Fruit fly (Drosophila melanogaster) whole organism, pupa: ENCODE measurements around the gene Vta1.

Source experiments
- CG10348 ChIP-seq: fragments of 200-800 bp; sonication (Bioruptor generic); IDR thresholded peaks from 2 replicates; pipeline ENCODE4 v1.3.6; 2022; ENCODE audit warnings: missing biosample characterization, missing genetic modification characterization
- CG12605 ChIP-seq: fragments of 200-800 bp; sonication (Bioruptor generic); IDR thresholded peaks from 2 replicates; pipeline ENCODE4 v1.3.6; 2022; ENCODE audit warnings: missing biosample characterization, missing genetic modification characterization
- CG13204 ChIP-seq: fragments of 200-800 bp; sonication (Bioruptor generic); optimal IDR thresholded peaks from 2 replicates; lab custom pipeline; 2018; ENCODE audit warnings: missing biosample characterization, mild to moderate bottlenecking, missing genetic modification characterization, moderate library complexity
- CG14655 ChIP-seq: fragments of 200-800 bp; sonication (Bioruptor generic); optimal IDR thresholded peaks from 3 replicates; lab custom pipeline; 2017; ENCODE audit warnings: mild to moderate bottlenecking, missing biosample characterization, missing genetic modification reagents, missing genetic modification characterization
- CG15710 ChIP-seq: fragments of 200-800 bp; sonication (Bioruptor generic); optimal IDR thresholded peaks from 2 replicates; lab custom pipeline; 2018; ENCODE audit warnings: missing biosample characterization, mild to moderate bottlenecking, missing genetic modification characterization, moderate library complexity
- CG17806 ChIP-seq: fragments of 200-800 bp; sonication (Bioruptor generic); optimal IDR thresholded peaks from 2 replicates; lab custom pipeline; 2018; ENCODE audit warnings: missing biosample characterization, mild to moderate bottlenecking, missing genetic modification characterization, moderate library complexity
- CG32121 ChIP-seq: fragments of 200-800 bp; sonication (Bioruptor generic); IDR thresholded peaks from 2 replicates; pipeline ENCODE4 v1.3.6; 2022; ENCODE audit warnings: missing biosample characterization, missing genetic modification characterization
- CG34367 ChIP-seq: fragments of 200-800 bp; sonication (Bioruptor generic); optimal IDR thresholded peaks from 2 replicates; lab custom pipeline; 2018; ENCODE audit warnings: missing biosample characterization, mild to moderate bottlenecking, missing genetic modification characterization
- CG4496 ChIP-seq: fragments of 200-800 bp; sonication (Bioruptor generic); IDR thresholded peaks from 3 replicates; pipeline ENCODE4 v1.3.6; 2022; ENCODE audit warnings: missing biosample characterization, missing genetic modification characterization
- CG8159 ChIP-seq: fragments of 200-800 bp; sonication (Bioruptor generic); optimal IDR thresholded peaks from 3 replicates; lab custom pipeline; 2018; ENCODE audit warnings: missing biosample characterization, mild to moderate bottlenecking, missing genetic modification characterization, moderate library complexity
- CG8301 ChIP-seq: fragments of 200-800 bp; sonication (Bioruptor generic); optimal IDR thresholded peaks from 2 replicates; lab custom pipeline; 2018; ENCODE audit warnings: missing biosample characterization, mild to moderate bottlenecking, missing genetic modification characterization
- CG9948 ChIP-seq: fragments of 200-800 bp; sonication (Bioruptor generic); optimal IDR thresholded peaks from 2 replicates; lab custom pipeline; 2018; ENCODE audit warnings: missing biosample characterization, mild to moderate bottlenecking, missing genetic modification characterization, moderate library complexity
- D1 ChIP-seq: fragments of 200-800 bp; sonication (Bioruptor generic); optimal IDR thresholded peaks from 2 replicates; lab custom pipeline; 2018; ENCODE audit warnings: missing biosample characterization, mild to moderate bottlenecking, missing genetic modification characterization, moderate library complexity
- EcR ChIP-seq: fragments of 200-800 bp; sonication (Bioruptor generic); optimal IDR thresholded peaks from 3 replicates; lab custom pipeline; 2019; ENCODE audit warnings: missing biosample characterization, missing genetic modification characterization, mild to moderate bottlenecking, moderate library complexity, missing genetic modification reagents
- Ets98B ChIP-seq: fragments of 200-800 bp; sonication (Bioruptor generic); IDR thresholded peaks from 2 replicates; pipeline ENCODE4 v1.3.6; 2022; ENCODE audit warnings: missing biosample characterization, missing genetic modification characterization
- Pif1A ChIP-seq: fragments of 200-800 bp; sonication (Bioruptor generic); optimal IDR thresholded peaks from 3 replicates; lab custom pipeline; 2016; ENCODE audit warnings: missing biosample characterization, missing genetic modification characterization
- Pif1B ChIP-seq: fragments of 200-800 bp; sonication (Bioruptor generic); optimal IDR thresholded peaks from 3 replicates; lab custom pipeline; 2016; ENCODE audit warnings: missing biosample characterization, missing genetic modification characterization
- Snoo ChIP-seq: fragments of 200-800 bp; sonication (Bioruptor generic); optimal IDR thresholded peaks from 3 replicates; lab custom pipeline; 2017; ENCODE audit warnings: missing biosample characterization, mild to moderate bottlenecking, missing genetic modification characterization, inconsistent platforms
- fd96Ca ChIP-seq: fragments of 200-800 bp; sonication (Bioruptor generic); IDR thresholded peaks from 3 replicates; pipeline ENCODE4 v1.3.6; 2022; ENCODE audit warnings: missing biosample characterization, missing genetic modification characterization
- gl ChIP-seq: fragments of 200-800 bp; sonication (Bioruptor generic); optimal IDR thresholded peaks from 2 replicates; lab custom pipeline; 2018; ENCODE audit warnings: missing biosample characterization, mild to moderate bottlenecking, missing genetic modification characterization
- rn ChIP-seq: fragments of 200-800 bp; sonication (Bioruptor generic); IDR thresholded peaks from 2 replicates; pipeline ENCODE4 v1.3.6; 2022; ENCODE audit warnings: missing biosample characterization, missing genetic modification characterization

Vta1 gene

dm6 chr3L:1690727-1691413, 38.2 kb upstream of the Vta1 start:
- TF ChIP-seq CG32121: peak; percentile 55; the same call in 1 of the 2 replicates
- no peak for TF ChIP-seq CG10348 (GFP tag; lab: Robert Waterston, UW)
- TF ChIP-seq CG34367: peak; percentile 72
- TF ChIP-seq CG13204 (GFP tag; lab: Kevin White, UChicago): peak; percentile 39
- peak; percentile 44; the same call in 1 of the 2 replicates for TF ChIP-seq rn (GFP tag; lab: Robert Waterston, UW)
- peak; percentile 86 for TF ChIP-seq CG8159 (tag; lab: Kevin White, UChicago)
- peak; percentile 72 for TF ChIP-seq Ets98B
- TF ChIP-seq Pif1A (GFP tag; lab: Kevin White, UChicago): peak; percentile 86
- no peak for TF ChIP-seq EcR (GFP tag; lab: Kevin White, UChicago)
- peak; percentile 28 for TF ChIP-seq D1
- peak; percentile 73 for TF ChIP-seq Pif1B
- peak; percentile 86 for TF ChIP-seq CG4496
- peak; percentile 86 for TF ChIP-seq fd96Ca (GFP tag; lab: Robert Waterston, UW)
- peak; percentile 83 for TF ChIP-seq CG17806 (tag; lab: Kevin White, UChicago)
- TF ChIP-seq gl (tag; lab: Kevin White, UChicago): peak; percentile 70
- TF ChIP-seq CG9948 (tag; lab: Kevin White, UChicago): peak; percentile 85
- peak; percentile 63 for TF ChIP-seq CG12605
- TF ChIP-seq CG15710 (tag; lab: Kevin White, UChicago): peak; percentile 79
- TF ChIP-seq CG14655 (GFP tag; lab: Kevin White, UChicago): peak; percentile 81
- peak; percentile 77 for TF ChIP-seq CG8301 (tag; lab: Kevin White, UChicago)
- TF ChIP-seq Snoo: peak; percentile 54

dm6 chr3L:1688569-1688968, 35.9 kb upstream of the Vta1 start:
- peak; percentile 89 for TF ChIP-seq CG4496
- peak; percentile 28 for TF ChIP-seq Ets98B
- peak; percentile 59 for TF ChIP-seq CG13204 (GFP tag; lab: Kevin White, UChicago)
- no peak for TF ChIP-seq CG17806 (tag; lab: Kevin White, UChicago)
- peak; percentile 49; the same call in 1 of the 3 replicates for TF ChIP-seq fd96Ca (GFP tag; lab: Robert Waterston, UW)
- TF ChIP-seq EcR (GFP tag; lab: Kevin White, UChicago): peak; percentile 26
- TF ChIP-seq CG8301 (tag; lab: Kevin White, UChicago): no peak
- no peak; the same call in 1 of the 2 replicates for TF ChIP-seq CG12605
- no peak for TF ChIP-seq D1
- no peak for TF ChIP-seq CG10348 (GFP tag; lab: Robert Waterston, UW)

DNA sequence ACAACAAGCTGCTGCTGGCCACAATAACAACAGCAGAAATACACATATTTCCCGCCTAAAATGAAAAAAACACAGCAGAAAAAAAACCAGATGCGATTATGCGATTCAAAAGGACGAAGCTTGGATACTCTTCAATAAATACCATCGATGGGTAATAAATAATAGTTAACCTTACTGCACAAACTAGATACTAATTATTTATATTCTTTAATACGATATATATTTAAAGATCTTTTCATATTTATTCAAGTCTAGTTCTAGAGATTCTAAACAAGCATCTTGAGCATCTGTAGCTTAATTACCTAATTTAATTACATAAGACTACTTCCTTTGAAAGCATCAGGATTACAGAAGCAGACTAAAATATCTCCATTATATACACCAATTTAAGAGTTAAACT, 35.5 kb upstream of the Vta1 start:
- no peak for TF ChIP-seq gl (tag; lab: Kevin White, UChicago)
- no peak for TF ChIP-seq Pif1A (GFP tag; lab: Kevin White, UChicago)
- no peak for TF ChIP-seq CG34367
- TF ChIP-seq rn (GFP tag; lab: Robert Waterston, UW): no peak
- peak; percentile 12 for TF ChIP-seq CG9948 (tag; lab: Kevin White, UChicago)
- TF ChIP-seq CG4496: no peak
- TF ChIP-seq D1: no peak
- peak; percentile 42 for TF ChIP-seq CG8301 (tag; lab: Kevin White, UChicago)
- no peak for TF ChIP-seq CG10348 (GFP tag; lab: Robert Waterston, UW)
- TF ChIP-seq EcR (GFP tag; lab: Kevin White, UChicago): no peak
- no peak for TF ChIP-seq CG13204 (GFP tag; lab: Kevin White, UChicago)
- no peak for TF ChIP-seq fd96Ca (GFP tag; lab: Robert Waterston, UW)
- no peak for TF ChIP-seq CG32121
- TF ChIP-seq Pif1B: no peak
- TF ChIP-seq Ets98B: no peak
- TF ChIP-seq CG14655 (GFP tag; lab: Kevin White, UChicago): peak; percentile 50
- no peak for TF ChIP-seq CG15710 (tag; lab: Kevin White, UChicago)
- no peak for TF ChIP-seq CG17806 (tag; lab: Kevin White, UChicago)
- TF ChIP-seq CG12605: no peak
- TF ChIP-seq CG8159 (tag; lab: Kevin White, UChicago): peak; percentile 22
- no peak for TF ChIP-seq Snoo

DNA sequence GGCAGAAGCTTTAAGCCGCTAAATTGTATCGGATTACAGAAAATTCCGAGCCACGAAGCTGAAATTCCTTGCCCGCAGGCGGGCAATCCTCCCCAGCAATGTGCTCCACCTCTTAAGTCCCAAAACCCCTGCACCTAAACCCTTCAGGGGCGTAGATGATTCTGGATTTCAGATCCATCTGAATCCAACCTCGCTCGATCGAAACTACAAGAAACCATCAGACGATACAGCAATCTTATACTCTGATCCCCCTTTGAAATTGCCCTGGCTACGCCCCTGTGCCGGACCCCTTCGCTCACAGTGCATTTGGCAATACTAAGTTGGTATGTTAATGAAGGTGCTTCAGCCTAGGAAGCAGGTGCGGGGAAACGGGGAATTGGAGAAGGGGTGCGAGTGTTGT, 30.4 kb upstream of the Vta1 start:
- TF ChIP-seq CG34367 (peak; percentile 41), CG32121 (no peak), EcR (GFP tag; lab: Kevin White, UChicago) (no peak), D1 (no peak), Pif1B (peak; percentile 68), CG12605 (peak; percentile 77), rn (GFP tag; lab: Robert Waterston, UW) (no peak; the same call in 1 of the 2 replicates), CG10348 (GFP tag; lab: Robert Waterston, UW) (no peak), CG14655 (GFP tag; lab: Kevin White, UChicago) (peak; percentile 57), CG8301 (tag; lab: Kevin White, UChicago) (peak; percentile 26), fd96Ca (GFP tag; lab: Robert Waterston, UW) (peak; percentile 71; the same call in 2 of the 3 replicates), CG4496 (peak; percentile 82), Ets98B (0 out of 2 replicates have a peak, but pooled peaks have one; percentile 21), CG9948 (tag; lab: Kevin White, UChicago) (peak; percentile 63), CG13204 (GFP tag; lab: Kevin White, UChicago) (no peak), Snoo (peak; percentile 17), gl (tag; lab: Kevin White, UChicago) (peak; percentile 44), CG15710 (tag; lab: Kevin White, UChicago) (peak; percentile 67), Pif1A (GFP tag; lab: Kevin White, UChicago) (peak; percentile 66), CG17806 (tag; lab: Kevin White, UChicago) (peak; percentile 64), CG8159 (tag; lab: Kevin White, UChicago) (peak; percentile 77)

- TF ChIP-seq rn (GFP tag; lab: Robert Waterston, UW) (no peak), CG4496 (no peak), CG32121 (no peak), CG10348 (GFP tag; lab: Robert Waterston, UW) (no peak), CG12605 (no peak), EcR (GFP tag; lab: Kevin White, UChicago) (peak; percentile 23), CG9948 (tag; lab: Kevin White, UChicago) (peak; percentile 28), Pif1A (GFP tag; lab: Kevin White, UChicago) (peak; percentile 36), Ets98B (no peak), CG8301 (tag; lab: Kevin White, UChicago) (peak; percentile 9), CG14655 (GFP tag; lab: Kevin White, UChicago) (peak; percentile 35), D1 (no peak), fd96Ca (GFP tag; lab: Robert Waterston, UW) (no peak), CG13204 (GFP tag; lab: Kevin White, UChicago) (no peak), gl (tag; lab: Kevin White, UChicago) (peak; percentile 5), Pif1B (peak; percentile 11), CG15710 (tag; lab: Kevin White, UChicago) (peak; percentile 38), CG17806 (tag; lab: Kevin White, UChicago) (peak; percentile 23), Snoo (peak; percentile 39), CG8159 (tag; lab: Kevin White, UChicago) (peak; percentile 61), CG34367 (no peak)
Observed at dm6 chr3L:1679394-1679793, 26.7 kb upstream of the Vta1 start.
